Fruit fly (Drosophila melanogaster): ENCODE results near the gene His4r.

dm6 chr3R:14655912-14656700, 30.6 kb downstream of the His4r start:
- TF ChIP-seq Hr78 (GFP tag; optimal IDR thresholded peaks at IDR 0.05) (no peak), prd (optimal IDR thresholded peaks at IDR 0.05) (no peak), prd (GFP tag; IDR thresholded peaks at IDR 0.05) (no peak), Hand (GFP tag; optimal IDR thresholded peaks at IDR 0.05) (no peak), slp2 (GFP tag; optimal IDR thresholded peaks at IDR 0.05) (no peak), Lhr (GFP tag; optimal IDR thresholded peaks at IDR 0.05) (no peak), CG18764 (GFP tag; optimal IDR thresholded peaks at IDR 0.05) (no peak), CG14710 (tag; optimal IDR thresholded peaks at IDR 0.05) (no peak), Fer2 (tag; optimal IDR thresholded peaks at IDR 0.05) (no peak), fd64A (GFP tag; optimal IDR thresholded peaks at IDR 0.05) (no peak)
